Worm (Caenorhabditis elegans): ENCODE measurements around the gene ghi-1.

Gene ghi-1

DNA sequence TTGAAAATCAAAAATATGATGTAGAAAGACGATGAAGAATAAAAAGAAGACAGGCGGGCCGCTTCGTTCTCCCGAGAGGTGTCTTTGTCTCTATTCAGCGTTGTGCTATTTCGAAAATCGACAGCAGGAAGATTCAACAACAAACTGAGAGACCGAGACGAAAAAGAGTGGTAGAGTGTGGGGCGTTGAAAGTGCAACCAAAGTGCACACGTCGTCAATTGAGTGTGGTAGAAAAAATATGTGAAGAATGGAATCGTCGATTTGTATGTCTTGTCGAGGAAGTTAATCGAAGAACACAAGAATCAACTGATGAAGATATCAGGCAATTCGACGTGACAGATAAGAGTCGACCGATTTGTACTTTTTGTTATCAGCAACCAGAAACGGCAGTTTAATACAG lies 27.4 kb upstream of the ghi-1 start (continued):
- TF ChIP-seq lin-15B (tag; optimal IDR thresholded peaks at IDR 0.05) (no peak), nhr-67 (tag; optimal IDR thresholded peaks at IDR 0.05) (no peak), nhr-25 (tag; optimal IDR thresholded peaks at IDR 0.05) (peak; percentile 90), mdl-1 (tag; optimal IDR thresholded peaks at IDR 0.05) (peak; percentile 53), nfya-1 (tag; optimal IDR thresholded peaks at IDR 0.05; ENCODE audit: insufficient read depth) (peak; percentile 78), nhr-43 (tag; optimal IDR thresholded peaks at IDR 0.05; ENCODE audit: poor library complexity, severe bottlenecking) (peak; percentile 89), eor-1 (tag; optimal IDR thresholded peaks at IDR 0.05) (no peak), nhr-237 (tag; optimal IDR thresholded peaks at IDR 0.05) (no peak), ztf-4 (tag; optimal IDR thresholded peaks at IDR 0.05) (no peak), nhr-12 (tag; optimal IDR thresholded peaks at IDR 0.05) (no peak), ceh-9 (tag; optimal IDR thresholded peaks at IDR 0.05) (no peak), nhr-11 (tag; optimal IDR thresholded peaks at IDR 0.05) (no peak), fkh-10 (GFP tag; optimal IDR thresholded peaks at IDR 0.05) (no peak), elt-1 (tag; optimal IDR thresholded peaks at IDR 0.05) (no peak), ceh-28 (tag; optimal IDR thresholded peaks at IDR 0.05) (no peak), unc-62 (GFP tag; optimal IDR thresholded peaks at IDR 0.05) (peak; percentile 83), unc-39 (tag; optimal IDR thresholded peaks at IDR 0.05) (no peak), nhr-77 (tag; optimal IDR thresholded peaks at IDR 0.05) (no peak), ceh-16 (tag; optimal IDR thresholded peaks at IDR 0.05) (no peak)

DNA sequence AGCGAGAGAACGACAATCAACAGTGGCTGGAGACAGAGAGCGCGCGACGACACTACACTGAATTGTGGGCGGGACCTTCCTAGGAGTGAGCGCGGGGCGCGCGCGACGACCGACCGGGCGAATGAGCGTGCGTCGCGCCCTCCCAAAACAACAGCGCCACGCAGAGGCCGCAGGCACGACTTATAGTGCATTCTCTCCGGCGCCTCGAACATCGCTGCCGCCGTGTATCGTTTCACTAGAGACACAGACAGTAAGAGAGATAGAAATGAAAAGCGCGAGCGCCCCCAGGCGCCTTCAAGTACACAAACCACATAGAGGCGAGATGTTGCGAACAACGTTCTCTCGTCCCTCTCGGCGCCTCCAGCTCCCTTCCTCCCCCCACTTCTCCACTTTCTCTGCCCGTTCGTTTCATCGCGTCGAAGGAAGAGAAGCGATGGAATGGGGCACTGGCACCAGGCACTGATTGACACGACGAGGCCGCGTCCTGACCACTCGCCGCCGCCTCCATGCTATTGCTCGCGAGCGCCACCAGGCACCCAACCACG lies 26.6 kb upstream of the ghi-1 start:
- TF ChIP-seq R02D3.7 (tag; optimal IDR thresholded peaks at IDR 0.05): peak; percentile 41
- peak; percentile 69 for TF ChIP-seq egl-27 (tag; optimal IDR thresholded peaks at IDR 0.05)
- TF ChIP-seq ceh-82 (tag; optimal IDR thresholded peaks at IDR 0.05): peak; percentile 55
- peak; percentile 83 for TF ChIP-seq nhr-23 (tag; optimal IDR thresholded peaks at IDR 0.05)
- TF ChIP-seq nhr-28 (tag; optimal IDR thresholded peaks at IDR 0.05): no peak
- TF ChIP-seq aly-2 (tag; optimal IDR thresholded peaks at IDR 0.05): no peak
- TF ChIP-seq tbx-2 (tag; optimal IDR thresholded peaks at IDR 0.05): peak; percentile 77
- TF ChIP-seq snpc-4 (tag; optimal IDR thresholded peaks at IDR 0.05): peak; percentile 80
- TF ChIP-seq ceh-9 (tag; optimal IDR thresholded peaks at IDR 0.05): no peak
- no peak for TF ChIP-seq fkh-2 (tag; optimal IDR thresholded peaks at IDR 0.05)
- no peak for TF ChIP-seq nhr-237 (tag; optimal IDR thresholded peaks at IDR 0.05)
- TF ChIP-seq elt-1 (tag; optimal IDR thresholded peaks at IDR 0.05): no peak
- TF ChIP-seq mml-1 (tag; optimal IDR thresholded peaks at IDR 0.05): no peak
- TF ChIP-seq ceh-16 (tag; optimal IDR thresholded peaks at IDR 0.05): no peak
- TF ChIP-seq ceh-28 (tag; optimal IDR thresholded peaks at IDR 0.05): peak; percentile 78
- TF ChIP-seq ztf-4 (tag; optimal IDR thresholded peaks at IDR 0.05): peak; percentile 5
- TF ChIP-seq elt-3 (tag; optimal IDR thresholded peaks at IDR 0.05): peak in 1 of 3 experiments; percentile 42
- no peak for TF ChIP-seq nhr-76 (tag; optimal IDR thresholded peaks at IDR 0.05)
- peak; percentile 75 for TF ChIP-seq jun-1 (tag; optimal IDR thresholded peaks at IDR 0.05)
- TF ChIP-seq hmg-11 (tag; optimal IDR thresholded peaks at IDR 0.05): peak; percentile 87
- TF ChIP-seq mdl-1 (tag; optimal IDR thresholded peaks at IDR 0.05): peak; percentile 41
- peak; percentile 81 for TF ChIP-seq nhr-25 (tag; optimal IDR thresholded peaks at IDR 0.05)
- no peak for TF ChIP-seq eor-1 (tag; optimal IDR thresholded peaks at IDR 0.05)
- TF ChIP-seq pqm-1 (tag; optimal IDR thresholded peaks at IDR 0.05): peak; percentile 47
- peak; percentile 5 for TF ChIP-seq nhr-77 (tag; optimal IDR thresholded peaks at IDR 0.05)
- TF ChIP-seq ama-1 (optimal IDR thresholded peaks at IDR 0.05): no peak
- TF ChIP-seq nhr-12 (tag; optimal IDR thresholded peaks at IDR 0.05): no peak
- TF ChIP-seq nfya-1 (tag; optimal IDR thresholded peaks at IDR 0.05; ENCODE audit: insufficient read depth): peak; percentile 95
- TF ChIP-seq fkh-10 (GFP tag; optimal IDR thresholded peaks at IDR 0.05): no peak
- TF ChIP-seq lin-39 (tag; optimal IDR thresholded peaks at IDR 0.05): peak; percentile 4
- no peak for TF ChIP-seq ZK546.5 (tag; optimal IDR thresholded peaks at IDR 0.05)
- TF ChIP-seq nhr-43 (tag; optimal IDR thresholded peaks at IDR 0.05; ENCODE audit: poor library complexity, severe bottlenecking): peak; percentile 88
- peak; percentile 51 for TF ChIP-seq egl-5 (tag; optimal IDR thresholded peaks at IDR 0.05)
- TF ChIP-seq skn-1 (tag; optimal IDR thresholded peaks at IDR 0.05): peak; percentile 15
- TF ChIP-seq pha-4 (tag; optimal IDR thresholded peaks at IDR 0.05): peak; percentile 85
- no peak for TF ChIP-seq fos-1 (tag; optimal IDR thresholded peaks at IDR 0.05)
- no peak for TF ChIP-seq unc-39 (tag; optimal IDR thresholded peaks at IDR 0.05)
- peak; percentile 18 for TF ChIP-seq nhr-11 (tag; optimal IDR thresholded peaks at IDR 0.05)
- peak; percentile 54 for TF ChIP-seq lsy-12 (tag; optimal IDR thresholded peaks at IDR 0.05)
- TF ChIP-seq elt-2 (tag; optimal IDR thresholded peaks at IDR 0.05): peak; percentile 81
- TF ChIP-seq ztf-11 (tag; optimal IDR thresholded peaks at IDR 0.05): no peak
- TF ChIP-seq lin-15B (tag; optimal IDR thresholded peaks at IDR 0.05): peak; percentile 45
- TF ChIP-seq zag-1 (tag; optimal IDR thresholded peaks at IDR 0.05): peak; percentile 54
- peak; percentile 68 for TF ChIP-seq unc-62 (GFP tag; optimal IDR thresholded peaks at IDR 0.05)
- peak; percentile 76 for TF ChIP-seq daf-12 (tag; optimal IDR thresholded peaks at IDR 0.05)
- no peak for TF ChIP-seq nhr-67 (tag; optimal IDR thresholded peaks at IDR 0.05)
- TF ChIP-seq sea-2 (GFP tag; optimal IDR thresholded peaks at IDR 0.05): no peak

Data from whole organism, L3 larva.